Fruit fly (Drosophila melanogaster) whole organism, prepupa: ENCODE results near the gene BicC.

Experiments used
- CG11294 ChIP-seq: fragments of 200-800 bp; sonication (Bioruptor generic); IDR thresholded peaks from 2 replicates; pipeline ENCODE4 v1.3.6; 2022; ENCODE audit warnings: missing biosample characterization, missing genetic modification characterization
- CG15336 ChIP-seq: fragments of 200-800 bp; sonication (Bioruptor generic); IDR thresholded peaks from 2 replicates; pipeline ENCODE4 v1.3.6; 2022; ENCODE audit warnings: missing biosample characterization, missing genetic modification characterization
- CG3919 ChIP-seq: fragments of 200-800 bp; sonication (Bioruptor generic); optimal IDR thresholded peaks from 3 replicates; lab custom pipeline; 2016; ENCODE audit warnings: missing biosample characterization, missing genetic modification characterization
- CG9139 ChIP-seq: fragments of 200-800 bp; sonication (Bioruptor generic); optimal IDR thresholded peaks from 3 replicates; lab custom pipeline; 2017; ENCODE audit warnings: missing biosample characterization, mild to moderate bottlenecking, missing genetic modification characterization
- Ets96B ChIP-seq: fragments of 200-800 bp; optimal IDR thresholded peaks from 2 replicates; lab custom pipeline; 2019; ENCODE audit warnings: missing biosample characterization, mild to moderate bottlenecking, missing genetic modification characterization, moderate library complexity
- Hr39 ChIP-seq: fragments of 200-800 bp; sonication (Bioruptor generic); optimal IDR thresholded peaks from 2 replicates; lab custom pipeline; 2016; ENCODE audit warnings: missing biosample characterization, missing genetic modification characterization
- Lpt ChIP-seq: fragments of 200-800 bp; sonication (Bioruptor generic); optimal IDR thresholded peaks from 3 replicates; lab custom pipeline; 2016; ENCODE audit warnings: missing biosample characterization, missing genetic modification characterization
- Met ChIP-seq: fragments of 200-800 bp; sonication (Bioruptor generic); optimal IDR thresholded peaks from 3 replicates; lab custom pipeline; 2016; ENCODE audit warnings: missing biosample characterization, missing genetic modification characterization
- acj6 ChIP-seq: fragments of 200-800 bp; sonication (Bioruptor generic); optimal IDR thresholded peaks from 3 replicates; lab custom pipeline; 2016; ENCODE audit warnings: missing biosample characterization, missing genetic modification characterization
- pdm3 ChIP-seq: fragments of 200-800 bp; sonication (Bioruptor generic); optimal IDR thresholded peaks from 3 replicates; lab custom pipeline; 2016; ENCODE audit warnings: missing biosample characterization, missing genetic modification characterization
- ss ChIP-seq, 2 experiments: fragments of 200-800 bp; sonication (Bioruptor generic); optimal IDR thresholded peaks; 2 replicates in 1 of 2; 3 replicates in 1 of 2; lab custom pipeline; 2017 to 2018; ENCODE audit warnings: mild to moderate bottlenecking in 2 of 2, missing biosample characterization in 2 of 2, missing genetic modification characterization in 2 of 2, moderate library complexity in 1 of 2

- TF ChIP-seq Ets96B (tag; lab: Kevin White, UChicago) = no peak
- no peak for TF ChIP-seq acj6 (GFP tag; lab: Kevin White, UChicago)
- no peak for TF ChIP-seq CG11294 (GFP tag; lab: Robert Waterston, UW)
- no peak for TF ChIP-seq CG3919 (GFP tag; lab: Kevin White, UChicago)
- no peak for TF ChIP-seq Lpt (GFP tag; lab: Kevin White, UChicago)
- TF ChIP-seq pdm3 = no peak
- TF ChIP-seq Met (GFP tag; lab: Kevin White, UChicago) = no peak
- TF ChIP-seq CG15336 = no peak
- no peak for TF ChIP-seq CG9139 (GFP tag; lab: Kevin White, UChicago)
- TF ChIP-seq ss (GFP tag; optimal IDR thresholded peaks at IDR 0.05; lab: Kevin White, UChicago) = no peak
- no peak for TF ChIP-seq Hr39 (GFP tag; lab: Kevin White, UChicago)
Measured at dm6 chr2L:16003541-16003940, 38.3 kb upstream of the BicC start, which contains the start of gene CG34167.
